Worm (Caenorhabditis elegans): ENCODE measurements around the gene srj-15.

srj-15 gene

DNA sequence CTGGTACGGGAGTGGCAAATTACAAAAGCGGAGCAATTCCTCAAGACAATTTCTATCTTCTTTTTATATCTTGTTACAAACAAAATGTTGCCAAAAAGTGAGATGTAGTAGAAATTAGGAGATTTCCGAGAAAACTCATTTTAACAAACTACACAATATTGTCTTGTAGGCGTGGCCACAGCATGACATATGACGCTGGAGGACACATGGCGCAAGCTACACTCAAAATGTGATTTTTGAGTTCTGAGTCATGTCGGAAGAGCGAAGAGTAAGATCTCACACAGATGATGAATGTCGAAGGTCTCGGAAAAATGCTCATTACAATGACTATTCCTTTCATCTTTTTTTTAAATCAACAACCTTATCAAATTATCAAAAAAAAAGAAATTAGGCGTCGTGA, 3.3 kb downstream of the srj-15 start, which contains the start of gene Y40B10B.1 (continued):
- TF ChIP-seq snpc-1.3 (tag; optimal IDR thresholded peaks at IDR 0.05; ENCODE audit: insufficient read depth) (no peak), mcd-1 (GFP tag; IDR thresholded peaks at IDR 0.05) (no peak), atf-7 (tag; optimal IDR thresholded peaks at IDR 0.05) (no peak)

- TF ChIP-seq aptf-2 (GFP tag; conservative IDR thresholded peaks at IDR 0.05) = no peak
- TF ChIP-seq bed-1 (GFP tag; IDR thresholded peaks at IDR 0.05) = no peak
- no peak for TF ChIP-seq snpc-4 (GFP tag; optimal IDR thresholded peaks at IDR 0.05)
- no peak for TF ChIP-seq snpc-4 (tag; optimal IDR thresholded peaks at IDR 0.05)
- TF ChIP-seq mes-4 (tag; optimal IDR thresholded peaks at IDR 0.05) = no peak
- TF ChIP-seq zfh-2 (GFP tag; conservative IDR thresholded peaks at IDR 0.05) = no peak
- no peak for TF ChIP-seq ccch-3 (GFP tag; optimal IDR thresholded peaks at IDR 0.05)
Measured at ce11 chrV:1957110-1957509, 7.6 kb downstream of the srj-15 start, which contains the start of gene fipr-25. fipr-25 (plus strand) TSS chrV:1957410.

DNA sequence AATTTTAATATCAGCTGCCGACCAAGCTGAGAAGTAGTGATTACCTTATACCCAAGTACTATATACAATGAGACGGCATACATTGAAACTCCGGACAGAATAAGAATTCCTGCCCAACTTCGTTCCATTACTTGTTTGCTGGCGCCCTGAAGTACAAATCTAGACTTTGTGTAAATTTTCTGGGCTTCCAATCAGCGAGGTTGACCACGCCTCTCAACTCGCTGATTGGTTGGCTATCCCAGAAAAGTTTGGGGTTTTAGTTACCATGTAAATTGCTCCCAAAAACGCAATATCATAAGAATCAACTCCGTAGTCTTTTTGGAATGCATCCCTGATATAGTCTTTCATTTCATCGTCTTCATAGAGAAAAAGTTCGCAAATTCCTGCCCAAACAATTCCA, 9.5 kb downstream of the srj-15 start:
- TF ChIP-seq ztf-28 (GFP tag; IDR thresholded peaks at IDR 0.05) (no peak), D2030.7 (GFP tag; IDR thresholded peaks at IDR 0.05) (no peak), rcor-1 (GFP tag; IDR thresholded peaks at IDR 0.05) (no peak), F22D6.2 (tag; optimal IDR thresholded peaks at IDR 0.05) (no peak), attf-6 (GFP tag; IDR thresholded peaks at IDR 0.05) (no peak), snpc-3.4 (tag; optimal IDR thresholded peaks at IDR 0.05) (no peak), cebp-1 (GFP tag; IDR thresholded peaks at IDR 0.05) (no peak), cebp-1 (tag; optimal IDR thresholded peaks at IDR 0.05) (no peak), egl-44 (GFP tag; IDR thresholded peaks at IDR 0.05) (no peak), F33H1.4 (GFP tag; IDR thresholded peaks at IDR 0.05) (no peak)

DNA sequence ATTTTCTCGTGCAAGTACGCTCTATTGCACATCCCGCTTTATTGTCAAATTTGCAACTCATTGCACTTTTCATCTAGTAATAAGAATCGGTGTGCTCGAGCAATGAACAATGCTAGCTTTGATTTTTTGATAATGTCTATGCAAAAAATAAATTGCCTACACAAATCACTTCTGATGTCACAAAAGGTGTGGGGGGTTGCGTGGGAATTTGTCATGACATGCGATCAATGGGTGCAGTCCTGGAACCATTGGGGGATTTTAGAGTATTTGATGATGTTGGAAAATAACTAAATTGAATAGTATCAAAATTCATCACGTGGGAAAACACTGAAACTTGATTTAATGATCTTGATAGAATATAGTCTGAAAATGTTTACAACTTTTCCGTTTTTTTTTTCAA, 18.8 kb downstream of the srj-15 start:
- TF ChIP-seq let-607 (tag; optimal IDR thresholded peaks at IDR 0.05) = no peak

DNA sequence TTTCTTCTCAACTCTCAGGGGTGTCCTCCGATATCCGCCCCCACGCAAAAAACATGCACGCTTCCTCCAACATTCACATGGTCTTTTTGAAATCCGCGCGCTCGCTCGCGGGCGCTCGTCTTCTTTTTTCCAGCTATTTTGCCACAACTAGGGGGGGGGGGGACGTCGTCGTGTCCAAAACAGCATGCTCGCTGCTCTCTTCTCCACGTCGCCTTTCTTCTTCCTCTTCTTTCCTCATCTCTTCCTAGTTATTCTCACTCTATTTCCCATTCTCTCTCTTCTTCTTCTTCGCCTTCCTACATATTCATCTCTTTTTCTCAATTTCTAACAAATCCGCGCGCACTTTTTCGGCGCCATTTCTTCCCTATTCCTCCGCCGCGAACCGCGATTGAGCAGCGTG, 21.2 kb downstream of the srj-15 start:
- peak; percentile 86 for TF ChIP-seq zfh-2 (GFP tag; conservative IDR thresholded peaks at IDR 0.05)
- 0 out of 2 replicates have a peak, but pooled peaks have one; percentile 15 for TF ChIP-seq egrh-3 (GFP tag; IDR thresholded peaks at IDR 0.05)
- no peak for TF ChIP-seq cebp-1 (GFP tag; IDR thresholded peaks at IDR 0.05)
- TF ChIP-seq cebp-1 (tag; optimal IDR thresholded peaks at IDR 0.05) = peak; percentile 47
- peak; percentile 25; the same call in 1 of the 2 replicates for TF ChIP-seq mcd-1 (GFP tag; IDR thresholded peaks at IDR 0.05)
- no peak for TF ChIP-seq ama-1 (optimal IDR thresholded peaks at IDR 0.05)
- no peak for TF ChIP-seq ama-1 (GFP tag; optimal IDR thresholded peaks at IDR 0.05)
- TF ChIP-seq F52B5.7 (tag; optimal IDR thresholded peaks at IDR 0.05) = no peak
- TF ChIP-seq ceh-27 (GFP tag; optimal IDR thresholded peaks at IDR 0.05) = peak; percentile 12
- 0 out of 2 replicates have a peak, but pooled peaks have one; percentile 7 for TF ChIP-seq hmg-1.2 (GFP tag; IDR thresholded peaks at IDR 0.05)
- TF ChIP-seq K12H6.12 (tag; optimal IDR thresholded peaks at IDR 0.05) = peak; percentile 61
- TF ChIP-seq lir-1 (GFP tag; conservative IDR thresholded peaks at IDR 0.05) = no peak
- peak; percentile 23 for TF ChIP-seq F57A8.1 (GFP tag; optimal IDR thresholded peaks at IDR 0.05)
- TF ChIP-seq lin-40 (tag; optimal IDR thresholded peaks at IDR 0.05) = peak; percentile 17

Measured in whole organism, young adult.